Worm (Caenorhabditis elegans) whole organism, early embryonic: ENCODE measurements around the gene sgn-1.

Experiments used
- aly-1 ChIP-seq: sonication (generic microtip); optimal IDR thresholded peaks from 2 replicates; lab custom pipeline; 2016; ENCODE audit warnings: missing genetic modification characterization, missing compliant biosample characterization
- ama-1 ChIP-seq: fragments of 150-350 bp; optimal IDR thresholded peaks from 2 replicates; lab custom pipeline; 2014
- flt-1 ChIP-seq: fragments of 200-800 bp; sonication (Bioruptor generic); IDR thresholded peaks from 2 replicates; pipeline ENCODE4 v1.3.6; 2022; ENCODE audit warnings: missing genetic modification characterization, missing compliant biosample characterization
- scrt-1 ChIP-seq: fragments of 200-800 bp; sonication (Bioruptor generic); IDR thresholded peaks from 2 replicates; pipeline ENCODE4 v1.3.6; 2022; ENCODE audit warnings: missing genetic modification characterization, missing compliant biosample characterization
- tbx-37 ChIP-seq: fragments of 200-800 bp; sonication (Bioruptor generic); conservative IDR thresholded peaks from 2 replicates; pipeline ENCODE4 v1.3.6; 2022; ENCODE audit warnings: missing genetic modification reagents, missing genetic modification characterization, missing compliant biosample characterization

DNA sequence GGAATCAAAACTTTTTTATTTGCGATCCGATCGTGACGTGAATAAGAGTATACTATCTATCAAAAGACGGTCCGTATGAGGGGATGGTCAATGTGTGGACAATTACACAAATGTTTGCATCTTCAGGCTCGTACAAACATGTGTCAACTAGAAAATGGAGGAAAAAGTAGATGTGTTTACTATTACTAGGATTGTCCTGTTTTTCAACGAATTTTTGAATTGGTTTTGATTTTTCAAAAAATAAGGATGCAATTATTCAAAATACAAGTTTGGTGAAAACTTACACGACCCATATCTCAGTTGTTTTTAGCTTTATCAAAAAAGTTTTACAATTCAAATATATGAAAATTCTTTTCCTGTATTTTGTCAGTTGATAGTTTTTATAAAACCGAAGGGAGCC, 28.2 kb downstream of the sgn-1 start, which contains the start of gene K08F8.7:
- TF ChIP-seq tbx-37 (GFP tag; lab: Robert Waterston, UW) (no peak), flt-1 (GFP tag; lab: Robert Waterston, UW) (no peak), ama-1 (no peak), aly-1 (tag; lab: Kevin White, UChicago) (no peak), scrt-1 (no peak)
